Fruit fly (Drosophila melanogaster) whole organism, embryonic: ENCODE measurements around the gene CG33647.

Source experiments
- ATbp ChIP-seq: fragments of 200-800 bp; sonication (Bioruptor generic); optimal IDR thresholded peaks from 2 replicates; lab custom pipeline; 2017; ENCODE audit warnings: missing biosample characterization, mild to moderate bottlenecking, missing genetic modification characterization, missing genetic modification reagents
- Atf-2 ChIP-seq: fragments of 200-800 bp; sonication (Bioruptor generic); optimal IDR thresholded peaks from 2 replicates; lab custom pipeline; 2016; ENCODE audit warnings: missing biosample characterization, missing genetic modification characterization
- C15 ChIP-seq: fragments of 200-800 bp; sonication (Bioruptor generic); IDR thresholded peaks from 3 replicates; pipeline ENCODE4 v1.3.6; 2022; ENCODE audit warnings: missing biosample characterization, missing genetic modification characterization
- CG1024 ChIP-seq: fragments of 200-800 bp; sonication (Bioruptor generic); IDR thresholded peaks from 2 replicates; pipeline ENCODE4 v1.3.6; 2022; ENCODE audit warnings: missing biosample characterization, missing genetic modification characterization
- CG11085 ChIP-seq: fragments of 200-800 bp; sonication (Bioruptor generic); IDR thresholded peaks from 2 replicates; pipeline ENCODE4 v1.3.6; 2022; ENCODE audit warnings: missing biosample characterization, missing genetic modification characterization
- CG11560 ChIP-seq: fragments of 200-800 bp; sonication (Bioruptor generic); IDR thresholded peaks from 3 replicates; pipeline ENCODE4 v1.3.6; 2022; ENCODE audit warnings: missing biosample characterization, missing genetic modification characterization
- CG17186 ChIP-seq: fragments of 200-800 bp; sonication (Bioruptor generic); optimal IDR thresholded peaks from 3 replicates; lab custom pipeline; 2017; ENCODE audit warnings: missing biosample characterization, missing genetic modification reagents, missing genetic modification characterization
- CG17328 ChIP-seq: fragments of 200-800 bp; sonication (Bioruptor generic); IDR thresholded peaks from 2 replicates; pipeline ENCODE4 v1.3.6; 2022; ENCODE audit warnings: missing biosample characterization, missing genetic modification characterization
- CG17912 ChIP-seq: fragments of 200-800 bp; sonication (Bioruptor generic); optimal IDR thresholded peaks from 2 replicates; lab custom pipeline; 2018; ENCODE audit warnings: missing biosample characterization, mild to moderate bottlenecking, missing genetic modification characterization
- CG1792 ChIP-seq: fragments of 200-800 bp; sonication (Bioruptor generic); optimal IDR thresholded peaks from 2 replicates; lab custom pipeline; 2016; ENCODE audit warnings: missing biosample characterization, missing genetic modification characterization
- CG2116 ChIP-seq: fragments of 200-800 bp; sonication (Bioruptor generic); optimal IDR thresholded peaks from 3 replicates; lab custom pipeline; 2018; ENCODE audit warnings: missing biosample characterization, mild to moderate bottlenecking, missing genetic modification characterization
- CG2120 ChIP-seq: fragments of 200-800 bp; sonication (Bioruptor generic); optimal IDR thresholded peaks from 3 replicates; lab custom pipeline; 2016; ENCODE audit warnings: missing biosample characterization, missing genetic modification characterization
- CG32772 ChIP-seq: fragments of 200-800 bp; sonication (Bioruptor generic); IDR thresholded peaks from 2 replicates; pipeline ENCODE4 v1.3.6; 2022; ENCODE audit warnings: missing biosample characterization, missing genetic modification characterization
- CG34376 ChIP-seq: fragments of 200-800 bp; sonication (Bioruptor generic); optimal IDR thresholded peaks from 2 replicates; lab custom pipeline; 2018; ENCODE audit warnings: missing biosample characterization, mild to moderate bottlenecking, missing genetic modification characterization
- CG3838 ChIP-seq: fragments of 200-800 bp; sonication (Bioruptor generic); optimal IDR thresholded peaks from 3 replicates; lab custom pipeline; 2016; ENCODE audit warnings: missing biosample characterization, missing genetic modification characterization
- CG4360 ChIP-seq: fragments of 200-800 bp; sonication (Bioruptor generic); IDR thresholded peaks from 2 replicates; pipeline ENCODE4 v1.3.6; 2022; ENCODE audit warnings: missing biosample characterization, missing genetic modification characterization
- CG43689 ChIP-seq: fragments of 200-800 bp; sonication (Bioruptor generic); IDR thresholded peaks from 2 replicates; pipeline ENCODE4 v1.3.6; 2022; ENCODE audit warnings: missing biosample characterization, missing genetic modification characterization
- CG4404 ChIP-seq: fragments of 200-800 bp; sonication (Bioruptor generic); IDR thresholded peaks from 2 replicates; pipeline ENCODE4 v1.3.6; 2022; ENCODE audit warnings: missing biosample characterization, missing genetic modification characterization
- CG8359 ChIP-seq: fragments of 200-800 bp; sonication (Bioruptor generic); optimal IDR thresholded peaks from 2 replicates; lab custom pipeline; 2017; ENCODE audit warnings: missing biosample characterization, mild to moderate bottlenecking, missing genetic modification characterization, borderline replicate concordance
- CG8478 ChIP-seq: fragments of >200 bp; optimal IDR thresholded peaks from 2 replicates; lab custom pipeline; 2018
- CG9876 ChIP-seq: fragments of 200-800 bp; sonication (Bioruptor generic); optimal IDR thresholded peaks from 2 replicates; lab custom pipeline; 2016; ENCODE audit warnings: missing biosample characterization, missing genetic modification characterization
- CHES-1-like ChIP-seq: fragments of 200-800 bp; sonication (Bioruptor generic); optimal IDR thresholded peaks from 2 replicates; lab custom pipeline; 2016; ENCODE audit warnings: missing biosample characterization, missing genetic modification characterization
- Chrac-16 ChIP-seq: fragments of 200-800 bp; sonication (Bioruptor generic); optimal IDR thresholded peaks from 3 replicates; lab custom pipeline; 2016; ENCODE audit warnings: missing biosample characterization, missing genetic modification characterization
- Dll ChIP-seq: fragments of 200-800 bp; sonication (Bioruptor generic); IDR thresholded peaks from 4 replicates; pipeline ENCODE4 v1.3.6; 2022; ENCODE audit warnings: missing biosample characterization, missing genetic modification characterization; ENCODE audit not compliant: partially characterized antibody
- Ets65A ChIP-seq: fragments of 200-800 bp; sonication (Bioruptor generic); peaks from one replicate; lab custom pipeline; 2016; ENCODE audit warnings: missing biosample characterization, missing genetic modification characterization
- Lpt ChIP-seq: fragments of >200 bp; optimal IDR thresholded peaks from 2 replicates; lab custom pipeline; 2018; ENCODE audit warnings: missing biosample characterization, missing genetic modification characterization
- NK7.1 ChIP-seq: fragments of 200-800 bp; sonication (Bioruptor generic); optimal IDR thresholded peaks from 3 replicates; lab custom pipeline; 2016; ENCODE audit warnings: missing biosample characterization, missing genetic modification characterization
- Ptx1 ChIP-seq: fragments of 200-800 bp; sonication (Bioruptor generic); IDR thresholded peaks from 2 replicates; pipeline ENCODE4 v1.3.6; 2022; ENCODE audit warnings: missing biosample characterization, missing genetic modification characterization
- Rfx ChIP-seq: fragments of 200-800 bp; sonication (Bioruptor generic); IDR thresholded peaks from 2 replicates; pipeline ENCODE4 v1.3.6; 2022; ENCODE audit warnings: missing biosample characterization, missing genetic modification characterization
- Scr ChIP-seq: fragments of 200-800 bp; sonication (Bioruptor generic); IDR thresholded peaks from 2 replicates; pipeline ENCODE4 v1.3.6; 2022; ENCODE audit warnings: missing biosample characterization, missing genetic modification characterization; ENCODE audit not compliant: partially characterized antibody
- Stat92E ChIP-seq, 3 experiments: fragments of >200 bp in 2 of 3; fragments of 200-800 bp in 1 of 3; sonication (Bioruptor generic) in 1 of 3; optimal IDR thresholded peaks; 2 replicates each; lab custom pipeline; 2017 to 2019; ENCODE audit warnings: missing biosample characterization in 3 of 3, missing genetic modification characterization in 3 of 3, mild to moderate bottlenecking in 1 of 3, moderate library complexity in 1 of 3
- bab2 ChIP-seq: fragments of 200-800 bp; sonication (Bioruptor generic); optimal IDR thresholded peaks from 2 replicates; lab custom pipeline; 2016; ENCODE audit warnings: missing biosample characterization, missing genetic modification characterization
- btn ChIP-seq: fragments of 200-800 bp; sonication (Bioruptor generic); optimal IDR thresholded peaks from 2 replicates; lab custom pipeline; 2016; ENCODE audit warnings: missing biosample characterization, missing genetic modification characterization
- cg ChIP-seq: fragments of 200-800 bp; sonication (Bioruptor generic); optimal IDR thresholded peaks from 3 replicates; lab custom pipeline; 2019; ENCODE audit warnings: missing biosample characterization, mild to moderate bottlenecking, missing genetic modification characterization, moderate library complexity
- chm ChIP-seq: fragments of 200-800 bp; sonication (Bioruptor generic); IDR thresholded peaks from 2 replicates; pipeline ENCODE4 v1.3.6; 2022; ENCODE audit warnings: missing biosample characterization, missing genetic modification characterization
- chn ChIP-seq: fragments of 200-800 bp; sonication (Bioruptor generic); optimal IDR thresholded peaks from 2 replicates; lab custom pipeline; 2016; ENCODE audit warnings: missing biosample characterization, missing genetic modification characterization
- dan ChIP-seq: fragments of 200-800 bp; sonication (Bioruptor generic); IDR thresholded peaks from 2 replicates; pipeline ENCODE4 v1.3.6; 2022; ENCODE audit warnings: missing biosample characterization, missing genetic modification characterization
- dati ChIP-seq: fragments of 200-800 bp; sonication (Bioruptor generic); IDR thresholded peaks from 2 replicates; pipeline ENCODE4 v1.3.6; 2022; ENCODE audit warnings: missing biosample characterization, missing genetic modification characterization
- gsb-n ChIP-seq: fragments of 200-800 bp; sonication (Bioruptor generic); optimal IDR thresholded peaks from 3 replicates; lab custom pipeline; 2018; ENCODE audit warnings: missing biosample characterization, mild to moderate bottlenecking, missing genetic modification characterization
- insv ChIP-seq, 2 experiments: fragments of 200-800 bp; sonication (Bioruptor generic); optimal IDR thresholded peaks; 3 replicates each; lab custom pipeline; 2016 to 2018; ENCODE audit warnings: missing biosample characterization in 2 of 2, missing genetic modification characterization in 2 of 2
- jing ChIP-seq: fragments of 200-800 bp; sonication (Bioruptor generic); optimal IDR thresholded peaks from 2 replicates; lab custom pipeline; 2018; ENCODE audit warnings: missing biosample characterization, mild to moderate bottlenecking, missing genetic modification characterization
- lmd ChIP-seq: fragments of 200-800 bp; sonication (Bioruptor generic); IDR thresholded peaks from 2 replicates; pipeline ENCODE4 v1.3.6; 2022; ENCODE audit warnings: missing biosample characterization, missing genetic modification characterization
- lola ChIP-seq, 3 experiments: fragments of >200 bp in 2 of 3; fragments of 200-800 bp in 1 of 3; sonication (Bioruptor generic) in 1 of 3; optimal IDR thresholded peaks; 2 replicates each; lab custom pipeline; 2017 to 2019; ENCODE audit warnings: missing biosample characterization in 3 of 3, missing genetic modification characterization in 3 of 3, mild to moderate bottlenecking in 1 of 3, moderate library complexity in 1 of 3
- schlank ChIP-seq: fragments of 200-800 bp; sonication (Bioruptor generic); optimal IDR thresholded peaks from 2 replicates; lab custom pipeline; 2018; ENCODE audit warnings: missing biosample characterization, mild to moderate bottlenecking, missing genetic modification characterization
- sens ChIP-seq: fragments of 200-800 bp; sonication (Bioruptor generic); peaks from one replicate; lab custom pipeline; 2016; ENCODE audit warnings: missing biosample characterization, missing genetic modification characterization
- shn ChIP-seq: fragments of 200-800 bp; sonication (Bioruptor generic); optimal IDR thresholded peaks from 3 replicates; lab custom pipeline; 2016; ENCODE audit warnings: missing biosample characterization, missing genetic modification characterization
- slou ChIP-seq: fragments of 200-800 bp; sonication (Bioruptor generic); optimal IDR thresholded peaks from 3 replicates; lab custom pipeline; 2016; ENCODE audit warnings: missing biosample characterization, missing genetic modification characterization
- sob ChIP-seq: fragments of 200-800 bp; sonication (Bioruptor generic); IDR thresholded peaks from 2 replicates; pipeline ENCODE4 v1.3.6; 2022; ENCODE audit warnings: missing biosample characterization, missing genetic modification characterization
- tin ChIP-seq: fragments of 200-800 bp; sonication (Bioruptor generic); optimal IDR thresholded peaks from 3 replicates; lab custom pipeline; 2016; ENCODE audit warnings: missing biosample characterization, missing genetic modification characterization
- trem ChIP-seq: fragments of 200-800 bp; optimal IDR thresholded peaks from 3 replicates; lab custom pipeline; 2019; ENCODE audit warnings: missing biosample characterization, mild to moderate bottlenecking, missing genetic modification characterization, moderate library complexity
- twi ChIP-seq: fragments of 200-800 bp; optimal IDR thresholded peaks from 2 replicates; lab custom pipeline; 2019; ENCODE audit warnings: missing biosample characterization, mild to moderate bottlenecking, missing genetic modification characterization, moderate library complexity
- wdn ChIP-seq: fragments of 200-800 bp; sonication (Bioruptor generic); IDR thresholded peaks from 2 replicates; pipeline ENCODE4 v1.3.6; 2022; ENCODE audit warnings: missing biosample characterization, missing genetic modification characterization

Gene CG33647

dm6 chr3L:19263480-19264140, 27.4 kb downstream of the CG33647 start, which contains the start of the genes CG42374 and Mettl5 (continued):
- TF ChIP-seq CG32772 (GFP tag; lab: Robert Waterston, UW), result no peak
- no peak for TF ChIP-seq CG2116 (GFP tag; lab: Kevin White, UChicago)
- TF ChIP-seq chn (GFP tag; lab: Kevin White, UChicago), result peak; percentile 7
- no peak for TF ChIP-seq dan (GFP tag; lab: Robert Waterston, UW)
- TF ChIP-seq CG17328, result no peak
- no peak for TF ChIP-seq schlank (tag; lab: Kevin White, UChicago)
- no peak for TF ChIP-seq CG8478 (lab: Kevin White, UChicago)
- no peak for TF ChIP-seq Chrac-16 (GFP tag; lab: Kevin White, UChicago)
- peak; percentile 61 for TF ChIP-seq sens (GFP tag; lab: Kevin White, UChicago)
- no peak for TF ChIP-seq CG17186 (GFP tag; lab: Kevin White, UChicago)
- TF ChIP-seq Stat92E (GFP tag; optimal IDR thresholded peaks at IDR 0.05; lab: Kevin White, UChicago), result no peak
- no peak for TF ChIP-seq chm (GFP tag; lab: Robert Waterston, UW)
- peak; percentile 91 for TF ChIP-seq CG4360 (GFP tag; lab: Robert Waterston, UW)
- no peak for TF ChIP-seq CG4404
- TF ChIP-seq Dll, result no peak
- no peak for TF ChIP-seq CG17912 (GFP tag; lab: Kevin White, UChicago)
- peak; percentile 32 for TF ChIP-seq CG2120 (GFP tag; lab: Kevin White, UChicago)
- TF ChIP-seq shn (GFP tag; lab: Kevin White, UChicago), result no peak
- TF ChIP-seq btn, result no peak
- TF ChIP-seq CG3838 (GFP tag; lab: Kevin White, UChicago), result no peak
- TF ChIP-seq sob (GFP tag; lab: Robert Waterston, UW), result peak; percentile 40; the same call in 1 of the 2 replicates
- TF ChIP-seq jing (GFP tag; lab: Kevin White, UChicago), result no peak
- TF ChIP-seq C15 (GFP tag; lab: Robert Waterston, UW), result no peak
- no peak for TF ChIP-seq dati (GFP tag; lab: Robert Waterston, UW)
- no peak for TF ChIP-seq wdn (GFP tag; lab: Robert Waterston, UW)
- TF ChIP-seq insv (GFP tag; optimal IDR thresholded peaks at IDR 0.05; lab: Kevin White, UChicago), result no peak
- no peak for TF ChIP-seq NK7.1
- TF ChIP-seq Atf-2 (GFP tag; lab: Kevin White, UChicago), result no peak
- TF ChIP-seq twi (tag; lab: Kevin White, UChicago), result no peak
- no peak for TF ChIP-seq ATbp (GFP tag; lab: Kevin White, UChicago)
- no peak for TF ChIP-seq bab2
- TF ChIP-seq CG11560 (tag; lab: Robert Waterston, UW), result no peak
- TF ChIP-seq gsb-n (tag; lab: Kevin White, UChicago), result no peak
- no peak for TF ChIP-seq CG34376
- no peak for TF ChIP-seq CG1792 (GFP tag; lab: Kevin White, UChicago)
- no peak for TF ChIP-seq slou (GFP tag; lab: Kevin White, UChicago)
- no peak for TF ChIP-seq Lpt (GFP tag; lab: Kevin White, UChicago)
- peak in 1 of 3 experiments; percentile 6 for TF ChIP-seq lola (GFP tag; optimal IDR thresholded peaks at IDR 0.05; lab: Kevin White, UChicago)
- no peak for TF ChIP-seq trem
- no peak for TF ChIP-seq CHES-1-like (GFP tag; lab: Kevin White, UChicago)
- no peak for TF ChIP-seq Ptx1
- no peak for TF ChIP-seq CG1024 (GFP tag; lab: Robert Waterston, UW)
- no peak for TF ChIP-seq CG9876 (GFP tag; lab: Kevin White, UChicago)
- TF ChIP-seq lmd, result peak; percentile 37
- TF ChIP-seq tin (GFP tag; lab: Kevin White, UChicago), result no peak
- no peak for TF ChIP-seq Scr (GFP tag; lab: Robert Waterston, UW)
- TF ChIP-seq cg (GFP tag; lab: Kevin White, UChicago), result no peak
- TF ChIP-seq Ets65A, result no peak
- TF ChIP-seq CG8359 (GFP tag; lab: Kevin White, UChicago), result no peak
- peak; percentile 65 for TF ChIP-seq Rfx (GFP tag; lab: Robert Waterston, UW)
- TF ChIP-seq CG11085 (GFP tag; lab: Robert Waterston, UW), result no peak
- no peak for TF ChIP-seq CG43689 (GFP tag; lab: Robert Waterston, UW)
